Worm (Caenorhabditis elegans) whole organism, early embryonic: ENCODE measurements around the gene Y46G5A.8.

Source experiments
- B0310.2 ChIP-seq: sonication (generic microtip); optimal IDR thresholded peaks from 2 replicates; lab custom pipeline; 2016; ENCODE audit warnings: mild to moderate bottlenecking, missing genetic modification characterization, missing compliant biosample characterization
- aly-1 ChIP-seq: sonication (generic microtip); optimal IDR thresholded peaks from 2 replicates; lab custom pipeline; 2016; ENCODE audit warnings: missing genetic modification characterization, missing compliant biosample characterization
- ama-1 ChIP-seq: fragments of 150-350 bp; optimal IDR thresholded peaks from 2 replicates; lab custom pipeline; 2014
- ceh-13 ChIP-seq: fragments of 200-800 bp; sonication (Bioruptor generic); optimal IDR thresholded peaks from 2 replicates; lab custom pipeline; 2018; ENCODE audit warnings: mild to moderate bottlenecking, missing genetic modification characterization, missing compliant biosample characterization
- ceh-36 ChIP-seq: sonication (generic microtip); optimal IDR thresholded peaks from 2 replicates; lab custom pipeline; 2016; ENCODE audit warnings: missing genetic modification characterization, inconsistent platforms, missing compliant biosample characterization
- flt-1 ChIP-seq: fragments of 200-800 bp; sonication (Bioruptor generic); IDR thresholded peaks from 2 replicates; pipeline ENCODE4 v1.3.6; 2022; ENCODE audit warnings: missing genetic modification characterization, missing compliant biosample characterization
- hmbx-1 ChIP-seq: sonication (generic microtip); optimal IDR thresholded peaks from 2 replicates; lab custom pipeline; 2016; ENCODE audit warnings: mild to moderate bottlenecking, missing genetic modification characterization, missing compliant biosample characterization
- pes-1 ChIP-seq: fragments of 200-800 bp; sonication (Bioruptor generic); IDR thresholded peaks from 2 replicates; pipeline ENCODE4 v1.3.6; 2022; ENCODE audit warnings: missing genetic modification reagents, missing genetic modification characterization, missing compliant biosample characterization
- sea-1 ChIP-seq: fragments of 200-800 bp; sonication (Bioruptor generic); conservative IDR thresholded peaks from 2 replicates; pipeline ENCODE4 v1.3.6; 2022; ENCODE audit warnings: missing genetic modification characterization, missing compliant biosample characterization
- tbx-11 ChIP-seq: fragments of 200-800 bp; sonication (Bioruptor generic); IDR thresholded peaks from 2 replicates; pipeline ENCODE4 v1.3.6; 2022; ENCODE audit warnings: missing genetic modification characterization, missing compliant biosample characterization
- tbx-37 ChIP-seq: fragments of 200-800 bp; sonication (Bioruptor generic); conservative IDR thresholded peaks from 2 replicates; pipeline ENCODE4 v1.3.6; 2022; ENCODE audit warnings: missing genetic modification reagents, missing genetic modification characterization, missing compliant biosample characterization
- tra-4 ChIP-seq: sonication (generic microtip); optimal IDR thresholded peaks from 2 replicates; lab custom pipeline; 2017; ENCODE audit warnings: missing genetic modification characterization, missing compliant biosample characterization

DNA sequence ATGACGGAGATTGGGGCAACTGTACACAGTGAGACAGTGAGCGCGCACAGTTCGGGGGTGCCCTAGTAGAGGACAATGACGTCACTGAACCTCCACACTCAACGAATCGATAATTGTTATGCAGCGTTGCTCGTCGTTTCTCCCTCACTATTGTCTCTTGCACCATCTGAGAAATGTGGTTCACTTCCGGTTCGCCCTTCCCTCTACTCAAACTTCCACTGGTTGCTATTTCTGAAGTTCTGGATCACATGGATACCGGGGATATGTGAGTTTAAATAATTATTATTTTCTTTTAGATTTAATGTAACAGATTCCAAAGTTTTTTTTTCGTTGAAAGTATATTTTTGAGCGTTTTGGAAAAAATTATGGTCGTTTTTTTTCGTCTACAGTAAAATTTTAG lies at the start of gene Y46G5A.8, which contains the start of gene Y46G5A.7:
- TF ChIP-seq sea-1 (GFP tag; lab: Robert Waterston, UW) (no peak), tra-4 (tag; lab: Kevin White, UChicago) (no peak), ama-1 (lab: Kevin White, UChicago) (no peak), flt-1 (no peak), ceh-36 (no peak), hmbx-1 (tag; lab: Kevin White, UChicago) (no peak), tbx-11 (GFP tag; lab: Robert Waterston, UW) (no peak), pes-1 (GFP tag; lab: Robert Waterston, UW) (no peak), aly-1 (tag; lab: Kevin White, UChicago) (no peak), B0310.2 (tag; lab: Kevin White, UChicago) (no peak), ceh-13 (GFP tag; lab: Kevin White, UChicago) (no peak), tbx-37 (no peak)
